Worm (Caenorhabditis elegans) whole organism, midembryonic: ENCODE measurements around the gene msp-56.

Experiments
- T22C8.4 ChIP-seq: fragments of 200-800 bp; sonication (Bioruptor generic); IDR thresholded peaks from 2 replicates; pipeline ENCODE4 v1.3.6; 2022; ENCODE audit warnings: missing genetic modification characterization, missing compliant biosample characterization
- cog-1 ChIP-seq: sonication (generic microtip); optimal IDR thresholded peaks from 2 replicates; lab custom pipeline; 2016; ENCODE audit warnings: missing genetic modification characterization, missing compliant biosample characterization
- flt-1 ChIP-seq: fragments of 200-800 bp; sonication (Bioruptor generic); IDR thresholded peaks from 2 replicates; pipeline ENCODE4 v1.3.6; 2022; ENCODE audit warnings: missing genetic modification characterization, missing compliant biosample characterization
- klf-2 ChIP-seq: fragments of 200-800 bp; sonication (Bioruptor generic); conservative IDR thresholded peaks from 2 replicates; pipeline ENCODE4 v1.3.6; 2022; ENCODE audit warnings: missing genetic modification reagents, missing genetic modification characterization, missing compliant biosample characterization
- med-1 ChIP-seq: sonication (generic microtip); optimal IDR thresholded peaks from 2 replicates; lab custom pipeline; 2017; ENCODE audit warnings: missing genetic modification characterization, mild to moderate bottlenecking, missing compliant biosample characterization, antibody characterized with exemption, missing genetic modification reagents; ENCODE audit not compliant: insufficient read depth
- ref-1 ChIP-seq: fragments of 200-800 bp; sonication (Bioruptor generic); conservative IDR thresholded peaks from 2 replicates; pipeline ENCODE4 v1.3.6; 2022; ENCODE audit warnings: missing genetic modification reagents, missing genetic modification characterization, missing compliant biosample characterization
- tab-1 ChIP-seq: fragments of 200-800 bp; sonication (Bioruptor generic); IDR thresholded peaks from 2 replicates; pipeline ENCODE4 v1.3.6; 2022; ENCODE audit warnings: missing genetic modification characterization, missing compliant biosample characterization
- ztf-23 ChIP-seq: fragments of 200-800 bp; sonication (Bioruptor generic); IDR thresholded peaks from 2 replicates; pipeline ENCODE4 v1.3.6; 2022; ENCODE audit warnings: missing genetic modification reagents, missing genetic modification characterization, missing compliant biosample characterization
- ztf-29 ChIP-seq: fragments of 200-800 bp; sonication (Bioruptor generic); IDR thresholded peaks from 2 replicates; pipeline ENCODE4 v1.3.6; 2022; ENCODE audit warnings: missing genetic modification reagents, missing genetic modification characterization, missing compliant biosample characterization

msp-56 gene

DNA sequence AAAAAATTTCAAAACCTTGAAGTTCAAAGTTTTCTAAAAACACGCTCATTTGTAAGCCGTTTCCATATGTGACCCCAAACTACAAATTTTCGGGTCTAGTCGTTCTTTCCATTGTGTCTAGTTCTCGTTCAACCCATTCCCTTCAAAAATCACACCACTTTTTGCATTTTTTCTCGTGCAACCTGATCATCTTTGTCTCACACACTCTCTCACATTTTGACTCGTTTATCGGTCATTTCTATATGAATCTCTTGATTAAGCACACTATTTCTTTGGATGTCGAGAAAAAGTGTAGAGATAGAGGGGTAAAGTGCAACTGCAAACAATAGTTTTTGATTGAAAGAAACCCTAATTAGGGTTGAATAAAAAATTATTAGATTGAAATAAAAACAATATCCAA is 37.8 kb upstream of the msp-56 start:
- no peak for TF ChIP-seq ref-1 (GFP tag; lab: Robert Waterston, UW)
- TF ChIP-seq tab-1 (GFP tag; lab: Robert Waterston, UW): no peak
- TF ChIP-seq klf-2 (GFP tag; lab: Robert Waterston, UW): no peak
- TF ChIP-seq ztf-29 (GFP tag; lab: Robert Waterston, UW): no peak
- TF ChIP-seq med-1 (GFP tag; lab: Kevin White, UChicago): no peak
- TF ChIP-seq ztf-23 (GFP tag; lab: Robert Waterston, UW): no peak
- no peak for TF ChIP-seq cog-1
- no peak for TF ChIP-seq flt-1 (GFP tag; lab: Robert Waterston, UW)
- TF ChIP-seq T22C8.4: no peak

DNA sequence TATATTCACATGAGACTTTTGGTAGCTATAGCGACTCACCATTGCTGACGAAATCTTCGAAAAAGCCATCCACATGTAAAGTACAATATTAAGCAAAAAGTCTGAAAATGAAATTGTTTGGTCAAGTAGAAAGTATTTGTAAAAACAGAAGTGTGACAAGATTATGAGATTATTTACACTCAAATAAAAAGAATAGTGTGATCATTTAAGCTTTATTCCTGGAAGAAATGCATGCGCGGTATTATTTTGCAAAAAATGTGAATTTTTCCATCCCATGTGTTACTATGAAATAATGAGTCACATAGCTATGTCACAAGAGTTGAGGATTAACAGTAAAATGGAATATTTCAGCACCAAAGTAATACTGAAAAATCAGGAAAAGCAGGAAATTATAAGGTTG is 30.7 kb upstream of the msp-56 start, which contains the start of gene dct-15:
Gene dct-15, minus strand, starts transcription at position 101 of the 400 bp plus-strand sequence.
- TF ChIP-seq cog-1: no peak
- TF ChIP-seq ztf-29 (GFP tag; lab: Robert Waterston, UW): no peak
- no peak for TF ChIP-seq klf-2 (GFP tag; lab: Robert Waterston, UW)
- no peak for TF ChIP-seq T22C8.4
- TF ChIP-seq ztf-23 (GFP tag; lab: Robert Waterston, UW): no peak
- TF ChIP-seq med-1 (GFP tag; lab: Kevin White, UChicago): no peak
- TF ChIP-seq ref-1 (GFP tag; lab: Robert Waterston, UW): no peak
- no peak for TF ChIP-seq tab-1 (GFP tag; lab: Robert Waterston, UW)
- no peak for TF ChIP-seq flt-1 (GFP tag; lab: Robert Waterston, UW)

DNA sequence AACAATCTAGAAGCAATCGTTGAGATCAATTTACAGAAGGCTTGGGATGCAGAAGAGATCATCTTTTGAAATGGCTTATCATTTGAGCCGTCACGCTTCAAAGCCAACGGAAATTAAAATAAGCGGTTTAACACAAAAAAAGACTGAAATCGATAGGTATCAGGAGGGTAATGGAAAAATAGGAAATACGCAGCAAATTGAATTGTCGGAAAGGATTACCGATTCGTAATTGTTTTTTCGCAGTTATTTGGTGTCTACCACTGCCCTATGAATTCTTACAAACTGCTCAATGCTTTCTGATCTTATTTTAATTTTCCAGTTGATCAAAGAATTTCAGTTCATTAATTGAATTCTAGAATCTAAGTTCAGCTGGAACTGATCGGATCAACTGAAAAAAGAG is 29.9 kb upstream of the msp-56 start:
- no peak for TF ChIP-seq T22C8.4
- no peak for TF ChIP-seq klf-2 (GFP tag; lab: Robert Waterston, UW)
- TF ChIP-seq med-1 (GFP tag; lab: Kevin White, UChicago): no peak
- no peak for TF ChIP-seq ztf-23 (GFP tag; lab: Robert Waterston, UW)
- TF ChIP-seq ztf-29 (GFP tag; lab: Robert Waterston, UW): no peak
- no peak for TF ChIP-seq ref-1 (GFP tag; lab: Robert Waterston, UW)
- TF ChIP-seq flt-1 (GFP tag; lab: Robert Waterston, UW): no peak
- TF ChIP-seq tab-1 (GFP tag; lab: Robert Waterston, UW): no peak
- no peak for TF ChIP-seq cog-1

DNA sequence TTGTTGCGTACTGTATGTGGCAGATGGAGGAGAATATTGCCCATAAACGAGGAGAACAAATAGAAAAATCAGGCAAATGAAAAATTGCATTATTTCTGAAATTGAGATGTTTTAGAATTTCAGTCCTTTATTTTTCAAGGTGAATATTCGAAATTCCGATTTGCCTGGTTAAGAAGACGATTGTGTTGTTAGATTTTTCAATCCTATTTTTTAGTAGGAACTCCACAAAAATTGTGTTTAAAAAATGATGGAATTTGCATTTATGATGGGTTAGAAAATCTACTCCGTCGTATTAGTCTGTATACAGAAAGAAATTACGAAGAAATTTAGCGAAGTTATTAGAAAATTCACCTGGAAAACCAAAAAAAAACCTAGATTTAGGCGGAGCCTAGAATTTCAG is 25.9 kb upstream of the msp-56 start, which contains the start of gene egl-20:
Gene egl-20, minus strand, starts transcription at position 101 of the 400 bp plus-strand sequence.
- TF ChIP-seq T22C8.4: no peak
- TF ChIP-seq flt-1 (GFP tag; lab: Robert Waterston, UW): no peak
- no peak for TF ChIP-seq med-1 (GFP tag; lab: Kevin White, UChicago)
- TF ChIP-seq ztf-29 (GFP tag; lab: Robert Waterston, UW): no peak
- no peak for TF ChIP-seq cog-1
- TF ChIP-seq ztf-23 (GFP tag; lab: Robert Waterston, UW): no peak
- TF ChIP-seq klf-2 (GFP tag; lab: Robert Waterston, UW): no peak
- no peak for TF ChIP-seq ref-1 (GFP tag; lab: Robert Waterston, UW)
- no peak for TF ChIP-seq tab-1 (GFP tag; lab: Robert Waterston, UW)

DNA sequence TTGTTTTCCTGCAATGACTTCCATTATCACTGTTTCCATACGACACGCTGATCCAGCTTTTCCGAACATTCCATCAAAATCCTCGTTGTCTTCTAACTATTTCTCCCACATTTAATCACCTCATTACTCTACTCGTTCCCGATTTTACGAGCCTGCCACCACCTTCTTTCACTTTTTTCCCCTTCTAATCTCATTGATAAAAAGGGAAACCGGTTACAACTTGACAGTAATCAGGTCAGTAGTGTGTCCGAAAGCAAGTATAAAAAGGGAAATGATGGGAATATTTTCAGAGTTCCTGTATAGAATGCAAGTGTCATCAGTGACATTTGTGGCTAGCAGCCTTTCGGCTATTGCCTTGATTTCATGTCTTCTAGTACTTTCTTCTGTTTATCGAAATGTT is 19.7 kb upstream of the msp-56 start, which contains the start of gene col-123:
Gene col-123, plus strand, starts transcription at position 301 of the 400 bp plus-strand sequence.
- TF ChIP-seq ztf-29 (GFP tag; lab: Robert Waterston, UW) (no peak), med-1 (GFP tag; lab: Kevin White, UChicago) (no peak), klf-2 (GFP tag; lab: Robert Waterston, UW) (no peak), cog-1 (no peak), ref-1 (GFP tag; lab: Robert Waterston, UW) (no peak), tab-1 (GFP tag; lab: Robert Waterston, UW) (no peak), T22C8.4 (no peak)

DNA sequence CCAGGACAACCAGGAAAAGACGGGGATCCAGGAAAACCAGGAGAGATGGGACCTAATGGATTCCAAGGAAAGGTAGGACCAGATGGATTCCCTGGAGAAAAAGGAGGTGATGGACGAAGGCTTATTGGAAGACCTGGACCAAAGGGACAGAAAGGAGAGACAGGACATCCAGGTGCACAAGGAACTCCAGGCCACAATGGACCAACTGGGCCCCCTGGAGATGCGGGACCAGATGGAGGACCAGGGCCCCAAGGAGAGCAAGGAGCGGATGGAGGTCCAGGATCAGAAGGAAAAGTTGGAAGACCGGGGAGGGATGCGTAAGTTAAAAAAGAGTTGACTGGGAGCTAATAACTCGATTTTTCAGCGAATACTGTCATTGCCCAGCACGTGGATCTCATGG is 18.8 kb upstream of the msp-56 start:
- no peak for TF ChIP-seq ztf-23 (GFP tag; lab: Robert Waterston, UW)
- no peak for TF ChIP-seq T22C8.4
- no peak for TF ChIP-seq klf-2 (GFP tag; lab: Robert Waterston, UW)
- no peak for TF ChIP-seq ref-1 (GFP tag; lab: Robert Waterston, UW)
- TF ChIP-seq med-1 (GFP tag; lab: Kevin White, UChicago): no peak
- no peak for TF ChIP-seq flt-1 (GFP tag; lab: Robert Waterston, UW)
- no peak for TF ChIP-seq ztf-29 (GFP tag; lab: Robert Waterston, UW)
- no peak for TF ChIP-seq tab-1 (GFP tag; lab: Robert Waterston, UW)
- TF ChIP-seq cog-1: no peak

DNA sequence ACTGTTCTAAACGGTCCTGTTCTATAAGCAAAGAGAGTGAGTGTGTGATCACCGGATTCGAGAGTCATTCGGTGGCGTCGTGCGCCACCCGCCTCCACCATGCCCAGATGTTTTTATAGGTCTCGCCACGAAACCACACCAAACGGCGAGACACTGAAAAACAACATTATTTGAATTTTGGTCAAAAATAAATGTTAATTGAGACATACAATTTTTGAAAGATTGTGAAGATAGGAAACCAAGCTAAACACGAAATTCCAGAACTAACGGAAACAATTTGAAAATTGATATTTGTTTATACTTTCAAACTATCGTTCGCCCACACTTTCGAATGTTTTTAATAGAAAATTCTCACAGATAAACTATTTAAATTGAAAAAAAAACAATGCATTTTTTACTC is 16.9 kb upstream of the msp-56 start, which contains the start of gene catp-6:
Gene catp-6, minus strand, starts transcription at position 101 of the 400 bp plus-strand sequence.
- TF ChIP-seq tab-1 (GFP tag; lab: Robert Waterston, UW) (no peak), T22C8.4 (no peak), ztf-23 (GFP tag; lab: Robert Waterston, UW) (no peak), ztf-29 (GFP tag; lab: Robert Waterston, UW) (no peak), flt-1 (GFP tag; lab: Robert Waterston, UW) (no peak), ref-1 (GFP tag; lab: Robert Waterston, UW) (no peak), klf-2 (GFP tag; lab: Robert Waterston, UW) (no peak)

DNA sequence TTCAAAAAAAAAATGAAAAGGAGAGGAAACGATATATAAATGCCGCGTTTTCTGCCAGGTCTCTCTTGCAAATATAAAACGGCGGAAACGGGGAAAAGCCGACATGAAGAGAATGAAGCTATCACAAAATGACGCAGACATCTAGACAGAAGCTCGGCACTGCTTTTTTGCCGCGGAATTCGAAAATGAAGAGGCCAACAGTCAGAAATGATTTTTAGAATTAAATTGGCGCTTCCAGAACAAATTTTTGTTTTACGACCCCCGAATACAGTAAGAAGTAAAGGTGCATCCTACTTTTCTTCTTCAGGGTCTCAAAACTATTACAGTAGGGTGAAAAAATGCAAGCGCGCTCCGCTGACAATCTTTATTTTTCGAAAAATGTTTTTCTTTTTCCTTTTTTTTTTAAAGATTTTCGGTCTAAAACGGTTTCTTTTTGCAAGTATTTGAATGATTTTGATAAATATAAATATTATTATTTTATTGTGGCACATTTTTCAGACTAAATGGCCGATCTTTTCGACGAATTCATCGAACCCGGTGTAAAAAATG is 16.1 kb upstream of the msp-56 start, which contains the start of gene mtr-4:
Gene mtr-4, plus strand, starts transcription at position 499 of the 549 bp plus-strand sequence.
- TF ChIP-seq ztf-29 (GFP tag; lab: Robert Waterston, UW) (peak; percentile 64; the same call in 1 of the 2 replicates), cog-1 (no peak)

DNA sequence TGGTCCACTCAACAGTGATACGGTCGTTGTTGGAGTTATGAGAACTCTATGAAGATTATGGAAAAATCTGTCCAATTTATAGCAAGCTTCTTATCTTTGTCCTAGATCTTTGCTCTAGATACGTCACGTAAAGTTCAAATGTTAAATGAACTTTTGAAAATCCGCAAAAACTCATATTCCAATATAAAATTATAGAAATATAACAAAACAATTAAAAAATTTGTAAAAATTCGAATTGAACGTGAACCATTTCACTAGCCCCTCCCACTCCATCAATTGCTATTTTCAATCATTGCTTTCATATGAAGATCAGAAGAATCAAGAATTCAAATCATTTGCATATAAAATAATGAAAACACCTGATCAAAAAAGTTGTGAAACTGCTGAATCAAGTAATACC is 8.8 kb upstream of the msp-56 start, which contains the start of gene kin-21:
Gene kin-21, plus strand, starts transcription at position 301 of the 400 bp plus-strand sequence.
- TF ChIP-seq ref-1 (GFP tag; lab: Robert Waterston, UW) (no peak), ztf-23 (GFP tag; lab: Robert Waterston, UW) (no peak), cog-1 (no peak), ztf-29 (GFP tag; lab: Robert Waterston, UW) (no peak), tab-1 (GFP tag; lab: Robert Waterston, UW) (no peak), flt-1 (GFP tag; lab: Robert Waterston, UW) (no peak)
